Fruit fly (Drosophila melanogaster) whole organism: ENCODE measurements around the gene MED20.

Experiments used
- CG8478 ChIP-seq: fragments of >200 bp; optimal IDR thresholded peaks from 2 replicates; lab custom pipeline; 2018; ENCODE audit warnings: inconsistent platforms
- Dll ChIP-seq: fragments of >200 bp; optimal IDR thresholded peaks from 2 replicates; lab custom pipeline; 2017
- EcR ChIP-seq, 2 experiments: fragments of >200 bp; optimal IDR thresholded peaks; 2 replicates each; lab custom pipeline; 2017; ENCODE audit warnings: missing biosample characterization in 2 of 2, missing genetic modification characterization in 2 of 2, missing genetic modification reagents in 2 of 2
- pan ChIP-seq: fragments of >200 bp; optimal IDR thresholded peaks from 2 replicates; lab custom pipeline; 2017
- psq ChIP-seq: fragments of >200 bp; optimal IDR thresholded peaks from 2 replicates; lab custom pipeline; 2017
- usp ChIP-seq: fragments of >200 bp; optimal IDR thresholded peaks from 2 replicates; lab custom pipeline; 2017; ENCODE audit warnings: missing biosample characterization, missing genetic modification characterization, mixed read lengths

Gene MED20

dm6 chr2L:8084349-8085203 is 11.9 kb upstream of the MED20 start:
- no peak for TF ChIP-seq CG8478 (lab: Kevin White, UChicago)
- TF ChIP-seq EcR (GFP tag; optimal IDR thresholded peaks at IDR 0.05; lab: Kevin White, UChicago) = no peak
- TF ChIP-seq Dll (lab: Kevin White, UChicago) = no peak
- no peak for TF ChIP-seq pan

dm6 chr2L:8083427-8084295 is 11.0 kb upstream of the MED20 start:
- TF ChIP-seq CG8478 (lab: Kevin White, UChicago) (peak; percentile 63), psq (no peak), EcR (GFP tag; optimal IDR thresholded peaks at IDR 0.05; lab: Kevin White, UChicago) (peak in 1 of 2 experiments; percentile 68), usp (GFP tag; lab: Kevin White, UChicago) (no peak)

DNA sequence CACCGCTTCAGTTG is 10.6 kb upstream of the MED20 start, which contains the start of gene Bsg:
TSS of gene Bsg (plus strand) at position 8 of the 14 bp plus-strand sequence.
- no peak for TF ChIP-seq EcR (GFP tag; optimal IDR thresholded peaks at IDR 0.05; lab: Kevin White, UChicago)
- TF ChIP-seq CG8478 (lab: Kevin White, UChicago) = no peak
- TF ChIP-seq Dll (lab: Kevin White, UChicago) = no peak
- TF ChIP-seq pan = no peak
- TF ChIP-seq psq = no peak

- TF ChIP-seq psq (no peak), usp (GFP tag; lab: Kevin White, UChicago) (no peak), CG8478 (lab: Kevin White, UChicago) (no peak), pan (no peak)
Measured at dm6 chr2L:8082692-8083412, 10.2 kb upstream of the MED20 start, which contains the start of gene Mcr. Mcr (minus strand) TSS chr2L:8082982.

DNA sequence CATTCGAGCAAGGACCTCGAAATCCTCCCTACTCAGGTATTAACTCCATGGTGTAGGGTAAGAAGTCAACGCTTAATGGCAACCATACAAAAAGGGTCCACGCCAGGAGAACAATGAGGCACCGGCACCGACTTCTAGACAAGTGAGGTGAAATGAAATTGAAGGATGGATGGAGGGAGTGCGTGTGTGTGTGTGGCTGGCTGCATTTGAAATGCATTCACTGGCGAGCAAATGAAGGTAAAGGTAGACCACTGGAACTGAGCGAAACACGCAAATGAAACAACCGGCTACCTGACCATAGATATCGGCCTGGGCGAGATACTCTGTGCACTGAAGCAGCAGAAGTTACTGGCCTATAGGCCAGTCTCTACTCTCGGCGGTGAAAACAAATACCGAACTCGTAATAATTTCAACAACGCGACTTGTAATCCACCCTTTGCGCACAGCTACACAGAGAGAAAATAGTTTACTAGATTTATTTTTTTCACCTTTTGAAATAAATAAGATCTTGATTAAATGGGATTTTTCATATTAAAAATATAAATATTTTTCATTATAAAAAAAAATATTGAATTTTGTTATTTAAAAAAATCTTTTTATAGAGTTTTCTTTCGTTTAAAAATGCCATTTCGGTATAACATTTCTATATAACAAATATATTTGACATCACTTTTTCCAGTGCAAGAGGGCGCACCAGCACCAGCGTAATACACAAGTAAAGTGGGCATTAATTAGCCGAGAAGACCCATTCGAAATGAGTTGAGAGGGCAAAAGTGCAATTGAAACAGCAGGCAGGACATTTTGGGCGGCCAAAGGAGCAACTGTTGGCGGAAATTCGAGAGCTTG is 9.2 kb upstream of the MED20 start:
- no peak for TF ChIP-seq CG8478 (lab: Kevin White, UChicago)
- TF ChIP-seq pan = no peak

- TF ChIP-seq CG8478 (lab: Kevin White, UChicago) = no peak
- no peak for TF ChIP-seq psq
- TF ChIP-seq EcR (GFP tag; optimal IDR thresholded peaks at IDR 0.05; lab: Kevin White, UChicago) = no peak
- no peak for TF ChIP-seq Dll (lab: Kevin White, UChicago)
- TF ChIP-seq usp (GFP tag; lab: Kevin White, UChicago) = no peak
Measured at dm6 chr2L:8080645-8081044, 8.0 kb upstream of the MED20 start.

DNA sequence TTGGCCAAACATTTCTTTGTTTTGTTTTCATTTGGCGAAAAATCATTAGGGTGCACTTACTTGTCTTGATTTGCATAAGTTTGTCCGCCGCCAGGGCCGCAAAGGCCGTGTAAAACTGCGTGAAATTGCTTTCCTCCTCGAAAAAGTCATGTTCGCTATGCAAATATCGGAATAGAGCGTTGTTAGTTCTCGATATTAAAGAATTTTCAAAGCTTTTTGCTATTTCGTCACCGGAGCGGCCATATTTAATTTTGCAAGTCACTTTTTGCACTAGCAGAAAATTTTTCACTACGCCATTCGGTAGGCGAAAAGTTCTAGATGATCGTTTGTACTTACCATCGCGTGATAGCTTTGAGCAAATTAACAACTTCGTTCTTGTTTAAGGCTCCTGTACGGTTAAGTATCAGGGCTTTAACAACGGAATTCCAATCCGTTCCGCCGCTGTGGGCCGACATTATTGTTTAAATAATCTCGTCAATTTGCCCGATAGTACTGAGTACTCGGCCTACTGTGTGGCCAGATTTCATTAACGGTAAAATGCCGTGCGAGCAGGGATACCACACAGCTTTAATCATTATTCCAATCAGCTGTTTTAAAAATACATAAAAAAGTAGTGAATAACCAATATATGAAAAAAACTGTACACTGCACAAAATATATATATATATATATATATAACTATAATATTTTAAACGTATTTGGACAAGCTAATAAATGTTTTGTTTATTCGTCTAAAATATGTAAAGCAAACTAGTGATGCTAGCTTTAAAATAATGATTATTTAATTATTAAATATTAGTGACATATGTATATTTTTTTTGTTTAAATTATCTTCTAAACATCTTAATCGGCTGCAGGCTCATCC is 1.3 kb downstream of the MED20 start, which contains the start of gene poe:
TSS of gene poe (minus strand) at position 513 of the 865 bp plus-strand sequence.
- TF ChIP-seq usp (GFP tag; lab: Kevin White, UChicago) (no peak), CG8478 (lab: Kevin White, UChicago) (no peak), psq (no peak), pan (no peak), EcR (GFP tag; optimal IDR thresholded peaks at IDR 0.05; lab: Kevin White, UChicago) (no peak), Dll (lab: Kevin White, UChicago) (no peak)

DNA sequence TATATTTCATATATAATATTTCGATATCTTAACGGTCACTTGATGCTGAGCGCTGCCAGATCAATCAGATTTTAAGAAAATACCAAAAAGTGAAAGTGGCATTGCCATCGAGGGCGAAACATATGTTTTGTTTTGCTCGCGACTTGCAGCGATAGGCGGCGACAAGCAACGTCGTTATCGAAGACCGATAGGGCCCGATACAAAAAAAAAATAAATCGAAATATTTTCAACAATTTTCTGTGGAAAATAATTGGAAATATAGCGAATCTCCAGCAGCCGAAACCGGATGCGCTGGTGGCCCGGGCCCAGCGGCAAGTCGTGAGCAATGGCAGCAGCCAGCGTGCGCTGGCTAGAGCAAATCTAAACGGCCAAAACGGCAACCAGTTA is 29.4 kb downstream of the MED20 start, which contains the start of gene Megf8:
TSS of gene Megf8 (plus strand) at position 190 of the 387 bp plus-strand sequence.
- TF ChIP-seq Dll (lab: Kevin White, UChicago) = no peak
- TF ChIP-seq CG8478 (lab: Kevin White, UChicago) = no peak
- TF ChIP-seq EcR (GFP tag; optimal IDR thresholded peaks at IDR 0.05; lab: Kevin White, UChicago) = no peak
- TF ChIP-seq pan = no peak
- TF ChIP-seq psq = no peak
- no peak for TF ChIP-seq usp (GFP tag; lab: Kevin White, UChicago)

DNA sequence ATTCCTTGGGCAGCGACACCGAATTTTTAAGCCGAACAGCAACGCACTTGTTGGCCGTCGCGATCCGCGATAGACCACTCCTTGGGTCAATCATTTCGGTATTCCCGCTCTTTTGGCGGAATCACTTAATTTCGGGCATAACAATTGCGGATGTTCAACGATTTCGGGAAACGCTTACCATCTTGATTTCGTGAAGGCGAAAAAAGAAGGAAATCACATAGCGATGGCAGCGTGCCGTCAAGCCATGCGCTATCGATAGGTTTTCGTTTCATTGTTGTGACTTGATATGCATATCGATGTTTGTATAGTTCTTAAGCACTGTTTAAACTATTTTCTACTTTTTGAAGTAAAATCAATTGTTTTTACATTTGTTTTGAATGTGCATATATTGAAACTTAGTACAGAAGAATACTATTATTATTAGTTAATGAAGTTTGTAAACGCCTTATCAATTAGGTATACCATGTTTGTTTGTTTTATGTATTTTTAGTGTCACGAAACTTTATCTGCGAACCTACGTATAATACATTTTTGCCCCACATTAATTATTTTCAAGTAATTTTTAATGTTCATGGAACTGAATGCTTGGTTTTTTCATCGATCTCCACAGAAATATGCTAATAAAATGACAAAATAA is 29.9 kb downstream of the MED20 start, which contains the start of gene RpL36A:
TSS of gene RpL36A (minus strand) at position 265 of the 637 bp plus-strand sequence.
- TF ChIP-seq CG8478 (lab: Kevin White, UChicago) (no peak), pan (no peak), psq (no peak), Dll (lab: Kevin White, UChicago) (no peak), EcR (GFP tag; optimal IDR thresholded peaks at IDR 0.05; lab: Kevin White, UChicago) (no peak), usp (GFP tag; lab: Kevin White, UChicago) (no peak)

DNA sequence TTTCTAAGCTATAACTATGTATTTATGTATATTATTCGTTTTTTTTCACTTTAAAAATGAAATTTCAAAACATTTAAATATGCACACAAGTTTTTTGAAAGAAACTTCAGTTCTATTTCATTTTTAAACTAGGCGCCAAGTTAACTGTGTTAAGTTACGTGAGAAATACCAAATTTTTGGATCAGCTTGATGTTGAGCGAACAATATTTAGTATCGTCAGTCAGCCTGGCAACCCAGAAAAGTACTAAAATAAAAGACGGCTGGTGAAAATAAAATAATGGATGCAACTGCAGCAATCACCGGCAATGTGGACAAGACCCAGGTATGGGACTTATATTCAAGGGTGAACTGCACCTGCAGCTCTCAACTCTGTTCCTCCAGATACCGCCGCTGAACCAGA is 31.8 kb downstream of the MED20 start, which contains the start of gene CCDC53:
TSS of gene CCDC53 (plus strand) at position 235 of the 400 bp plus-strand sequence.
- no peak for TF ChIP-seq psq
- TF ChIP-seq usp (GFP tag; lab: Kevin White, UChicago) = no peak
- TF ChIP-seq EcR (GFP tag; optimal IDR thresholded peaks at IDR 0.05; lab: Kevin White, UChicago) = no peak
- no peak for TF ChIP-seq pan
- TF ChIP-seq Dll (lab: Kevin White, UChicago) = no peak
- no peak for TF ChIP-seq CG8478 (lab: Kevin White, UChicago)
